Fruit fly (Drosophila melanogaster) whole organism, larva: ENCODE data around the gene CG12016.

Experiments used
- noc ChIP-seq: fragments of 200-800 bp; sonication (Bioruptor generic); optimal IDR thresholded peaks from 3 replicates; lab custom pipeline; 2019; ENCODE audit warnings: missing biosample characterization, mild to moderate bottlenecking, missing genetic modification characterization, moderate library complexity

CG12016 gene

dm6 chr3L:3352516-3352915 lies 33.2 kb downstream of the CG12016 start:
- TF ChIP-seq noc (tag; lab: Kevin White, UChicago) = no peak

dm6 chr3L:3353297-3353696 lies 33.9 kb downstream of the CG12016 start:
- no peak for TF ChIP-seq noc (tag; lab: Kevin White, UChicago)

DNA sequence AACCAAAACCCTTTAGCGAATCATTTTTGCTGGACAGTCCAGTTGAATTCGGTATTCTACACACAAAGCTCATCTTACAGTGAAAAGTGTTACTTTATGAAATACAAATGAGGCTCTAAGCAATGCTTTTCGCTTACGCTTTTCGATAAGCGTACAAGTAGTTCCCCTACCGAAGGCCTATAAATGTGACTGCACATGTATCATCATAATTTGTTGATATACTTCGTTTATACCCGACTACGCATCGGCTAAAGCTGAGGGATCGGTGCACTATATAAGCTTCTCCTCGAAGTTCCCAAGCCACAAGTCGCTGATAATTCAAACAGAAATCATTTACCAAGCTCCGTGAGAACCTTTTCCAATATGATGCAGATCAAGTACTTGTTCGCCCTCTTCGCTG lies 49.9 kb downstream of the CG12016 start, which contains the start of gene Drs:
Drs (plus strand) TSS at position 301 of the 400 bp plus-strand sequence.
- TF ChIP-seq noc (tag; lab: Kevin White, UChicago) = no peak
